Fruit fly (Drosophila melanogaster) whole organism, pupa: ENCODE results near the gene ghi.

Source experiments
- CG13204 ChIP-seq: fragments of 200-800 bp; sonication (Bioruptor generic); optimal IDR thresholded peaks from 2 replicates; lab custom pipeline; 2018; ENCODE audit warnings: missing biosample characterization, mild to moderate bottlenecking, missing genetic modification characterization, moderate library complexity
- CG14655 ChIP-seq: fragments of 200-800 bp; sonication (Bioruptor generic); optimal IDR thresholded peaks from 3 replicates; lab custom pipeline; 2017; ENCODE audit warnings: mild to moderate bottlenecking, missing biosample characterization, missing genetic modification reagents, missing genetic modification characterization
- CG15710 ChIP-seq: fragments of 200-800 bp; sonication (Bioruptor generic); optimal IDR thresholded peaks from 2 replicates; lab custom pipeline; 2018; ENCODE audit warnings: missing biosample characterization, mild to moderate bottlenecking, missing genetic modification characterization, moderate library complexity
- CG34367 ChIP-seq: fragments of 200-800 bp; sonication (Bioruptor generic); optimal IDR thresholded peaks from 2 replicates; lab custom pipeline; 2018; ENCODE audit warnings: missing biosample characterization, mild to moderate bottlenecking, missing genetic modification characterization
- CG9948 ChIP-seq: fragments of 200-800 bp; sonication (Bioruptor generic); optimal IDR thresholded peaks from 2 replicates; lab custom pipeline; 2018; ENCODE audit warnings: missing biosample characterization, mild to moderate bottlenecking, missing genetic modification characterization, moderate library complexity
- Pif1A ChIP-seq: fragments of 200-800 bp; sonication (Bioruptor generic); optimal IDR thresholded peaks from 3 replicates; lab custom pipeline; 2016; ENCODE audit warnings: missing biosample characterization, missing genetic modification characterization
- Pif1B ChIP-seq: fragments of 200-800 bp; sonication (Bioruptor generic); optimal IDR thresholded peaks from 3 replicates; lab custom pipeline; 2016; ENCODE audit warnings: missing biosample characterization, missing genetic modification characterization
- Snoo ChIP-seq: fragments of 200-800 bp; sonication (Bioruptor generic); optimal IDR thresholded peaks from 3 replicates; lab custom pipeline; 2017; ENCODE audit warnings: missing biosample characterization, mild to moderate bottlenecking, missing genetic modification characterization, inconsistent platforms

- no peak for TF ChIP-seq CG9948 (tag; lab: Kevin White, UChicago)
- TF ChIP-seq Pif1B (GFP tag; lab: Kevin White, UChicago), result no peak
- no peak for TF ChIP-seq Pif1A (GFP tag; lab: Kevin White, UChicago)
- TF ChIP-seq CG14655, result no peak
- no peak for TF ChIP-seq CG13204 (GFP tag; lab: Kevin White, UChicago)
- TF ChIP-seq CG34367 (tag; lab: Kevin White, UChicago), result no peak
- no peak for TF ChIP-seq Snoo (tag; lab: Kevin White, UChicago)
- no peak for TF ChIP-seq CG15710
These were observed 49.4 kb upstream of the ghi start, which contains the start of gene eIF4E1 for dm6 chr3L:9402157-9402890.
